Worm (Caenorhabditis elegans) whole organism, L4 larva: Measurements from ENCODE around the gene B0495.5.

ENCODE experiments used
- F10B5.3 ChIP-seq: sonication (generic microtip); optimal IDR thresholded peaks from 2 replicates; lab custom pipeline; 2016; ENCODE audit warnings: mild to moderate bottlenecking, missing genetic modification characterization, missing compliant biosample characterization
- F37D6.2 ChIP-seq: sonication (generic microtip); optimal IDR thresholded peaks from 2 replicates; lab custom pipeline; 2016; ENCODE audit warnings: mild to moderate bottlenecking, missing genetic modification characterization, missing compliant biosample characterization
- F44E2.7 ChIP-seq: fragments of 200-800 bp; sonication (Bioruptor generic); IDR thresholded peaks from 2 replicates; pipeline ENCODE4 v2.1.2; 2022; ENCODE audit warnings: missing genetic modification characterization, missing compliant biosample characterization
- T20F7.1 ChIP-seq: fragments of 200-800 bp; sonication (Bioruptor generic); optimal IDR thresholded peaks from 2 replicates; lab custom pipeline; 2018; ENCODE audit warnings: mild to moderate bottlenecking, missing genetic modification characterization, missing compliant biosample characterization
- ZK546.5 ChIP-seq, 2 experiments: sonication (generic microtip); optimal IDR thresholded peaks; 2 replicates each; lab custom pipeline; 2017; ENCODE audit warnings: missing biosample characterization in 2 of 2, missing genetic modification characterization in 2 of 2
- aha-1 ChIP-seq: fragments of 150-350 bp; peaks from one replicate; lab custom pipeline; 2014; ENCODE audit warnings: missing biosample characterization, missing genetic modification characterization
- aly-2 ChIP-seq: sonication (generic microtip); optimal IDR thresholded peaks from 2 replicates; lab custom pipeline; 2018; ENCODE audit warnings: missing biosample characterization, missing genetic modification characterization
- ama-1 ChIP-seq: fragments of 150-350 bp; optimal IDR thresholded peaks from 2 replicates; lab custom pipeline; 2014; ENCODE audit warnings: inconsistent platforms, mixed read lengths
- ceh-44 ChIP-seq: fragments of 200-800 bp; sonication (Bioruptor generic); IDR thresholded peaks from 2 replicates; pipeline ENCODE4 v1.3.6; 2022; ENCODE audit warnings: missing genetic modification reagents, missing genetic modification characterization, missing compliant biosample characterization
- ceh-82 ChIP-seq: sonication (generic microtip); optimal IDR thresholded peaks from 2 replicates; lab custom pipeline; 2017; ENCODE audit warnings: missing biosample characterization, missing genetic modification characterization
- cey-2 ChIP-seq: sonication (generic microtip); optimal IDR thresholded peaks from 3 replicates; lab custom pipeline; 2017; ENCODE audit warnings: missing genetic modification characterization, mild to moderate bottlenecking, missing compliant biosample characterization, antibody characterized with exemption, borderline replicate concordance; ENCODE audit not compliant: insufficient read depth
- ctbp-1 ChIP-seq: fragments of 200-800 bp; sonication (Bioruptor generic); IDR thresholded peaks from 2 replicates; pipeline ENCODE4 v1.3.6; 2022; ENCODE audit warnings: missing genetic modification reagents, missing genetic modification characterization, missing compliant biosample characterization
- daf-12 ChIP-seq: fragments of 150-350 bp; optimal IDR thresholded peaks from 2 replicates; lab custom pipeline; 2014; ENCODE audit warnings: missing biosample characterization, missing genetic modification reagents, missing genetic modification characterization
- duxl-1 ChIP-seq: sonication (generic microtip); optimal IDR thresholded peaks from 2 replicates; lab custom pipeline; 2016; ENCODE audit warnings: mild to moderate bottlenecking, missing genetic modification characterization, moderate library complexity, missing compliant biosample characterization; ENCODE audit not compliant: poor library complexity
- egl-43 ChIP-seq: fragments of 200-800 bp; sonication (Bioruptor generic); IDR thresholded peaks from 2 replicates; pipeline ENCODE4 v1.3.6; 2022; ENCODE audit warnings: missing genetic modification reagents, missing genetic modification characterization, missing compliant biosample characterization
- fkh-10 ChIP-seq: fragments of 150-350 bp; optimal IDR thresholded peaks from 2 replicates; lab custom pipeline; 2014; ENCODE audit warnings: missing biosample characterization, missing genetic modification reagents, missing genetic modification characterization
- fos-1 ChIP-seq: fragments of 150-350 bp; optimal IDR thresholded peaks from 2 replicates; lab custom pipeline; 2014; ENCODE audit warnings: missing biosample characterization, missing genetic modification characterization
- gei-8 ChIP-seq: fragments of 200-800 bp; sonication (Bioruptor generic); optimal IDR thresholded peaks from 2 replicates; lab custom pipeline; 2018; ENCODE audit warnings: mild to moderate bottlenecking, missing genetic modification characterization, missing compliant biosample characterization
- hlh-11 ChIP-seq: fragments of 200-800 bp; sonication (Bioruptor generic); optimal IDR thresholded peaks from 2 replicates; lab custom pipeline; 2018; ENCODE audit warnings: mild to moderate bottlenecking, missing genetic modification characterization, missing compliant biosample characterization
- lin-1 ChIP-seq: fragments of 200-800 bp; sonication (Bioruptor generic); IDR thresholded peaks from 2 replicates; pipeline ENCODE4 v1.3.6; 2022; ENCODE audit warnings: missing genetic modification reagents, missing genetic modification characterization, missing compliant biosample characterization
- lin-13 ChIP-seq: fragments of 150-350 bp; optimal IDR thresholded peaks from 2 replicates; lab custom pipeline; 2014; ENCODE audit warnings: missing biosample characterization, missing genetic modification reagents, missing genetic modification characterization
- madf-5 ChIP-seq, 2 experiments: fragments of 200-800 bp; sonication (Bioruptor generic); IDR thresholded peaks; 2 replicates each; pipeline ENCODE4 v1.3.6; 2022; ENCODE audit warnings: missing compliant biosample characterization in 2 of 2, missing genetic modification characterization in 2 of 2
- mdl-1 ChIP-seq, 2 experiments: fragments of 150-350 bp in 1 of 2; sonication (generic microtip) in 1 of 2; optimal IDR thresholded peaks; 2 replicates each; lab custom pipeline; 2014 to 2017; ENCODE audit warnings: missing biosample characterization in 2 of 2, missing genetic modification characterization in 2 of 2
- mdt-29 ChIP-seq: fragments of 200-800 bp; sonication (Bioruptor generic); IDR thresholded peaks from 2 replicates; pipeline ENCODE4 v1.3.6; 2022; ENCODE audit warnings: missing genetic modification reagents, missing genetic modification characterization, missing compliant biosample characterization
- mxl-2 ChIP-seq: fragments of 200-800 bp; sonication (Bioruptor generic); conservative IDR thresholded peaks from 2 replicates; pipeline ENCODE4 v1.3.6; 2022; ENCODE audit warnings: missing genetic modification reagents, missing genetic modification characterization, missing compliant biosample characterization
- mxl-3 ChIP-seq: fragments of 200-800 bp; sonication (Bioruptor generic); optimal IDR thresholded peaks from 2 replicates; lab custom pipeline; 2018; ENCODE audit warnings: mild to moderate bottlenecking, missing genetic modification characterization, missing compliant biosample characterization
- nhr-11 ChIP-seq: fragments of 150-350 bp; optimal IDR thresholded peaks from 2 replicates; lab custom pipeline; 2014; ENCODE audit warnings: missing biosample characterization, missing genetic modification characterization
- nhr-111 ChIP-seq: fragments of 200-800 bp; sonication (Bioruptor generic); optimal IDR thresholded peaks from 2 replicates; lab custom pipeline; 2018; ENCODE audit warnings: mild to moderate bottlenecking, missing genetic modification characterization, missing compliant biosample characterization
- nhr-237 ChIP-seq: sonication (generic microtip); optimal IDR thresholded peaks from 2 replicates; lab custom pipeline; 2017; ENCODE audit warnings: missing biosample characterization, missing genetic modification characterization
- nhr-25 ChIP-seq: sonication (generic microtip); optimal IDR thresholded peaks from 2 replicates; lab custom pipeline; 2017; ENCODE audit warnings: missing genetic modification characterization, mild to moderate bottlenecking, missing compliant biosample characterization, antibody characterized with exemption, moderate library complexity, borderline replicate concordance; ENCODE audit not compliant: insufficient read depth
- nhr-41 ChIP-seq: fragments of 200-800 bp; sonication (Bioruptor generic); IDR thresholded peaks from 2 replicates; pipeline ENCODE4 v1.3.6; 2022; ENCODE audit warnings: missing genetic modification reagents, missing genetic modification characterization, missing compliant biosample characterization
- nhr-48 ChIP-seq: sonication (generic microtip); optimal IDR thresholded peaks from 2 replicates; lab custom pipeline; 2016; ENCODE audit warnings: mild to moderate bottlenecking, missing genetic modification characterization, missing compliant biosample characterization
- nhr-77 ChIP-seq: fragments of 150-350 bp; optimal IDR thresholded peaks from 2 replicates; lab custom pipeline; 2014; ENCODE audit warnings: missing biosample characterization, missing genetic modification characterization
- pha-4 ChIP-seq, 2 experiments: fragments of 150-350 bp in 1 of 2; fragments of 200-800 bp in 1 of 2; sonication (Bioruptor generic) in 1 of 2; IDR thresholded peaks in 1 of 2; optimal IDR thresholded peaks in 1 of 2; 2 replicates each; pipeline versions ENCODE4 v1.3.6 to Lab custom; 2014 to 2022; ENCODE audit warnings: missing genetic modification characterization in 2 of 2, missing genetic modification reagents in 2 of 2, missing biosample characterization in 1 of 2, missing compliant biosample characterization in 1 of 2
- php-3 ChIP-seq: fragments of 200-800 bp; sonication (Bioruptor generic); IDR thresholded peaks from 2 replicates; pipeline ENCODE4 v1.3.6; 2022; ENCODE audit warnings: missing genetic modification reagents, missing genetic modification characterization, missing compliant biosample characterization
- rbr-2 ChIP-seq: sonication (generic microtip); optimal IDR thresholded peaks from 2 replicates; lab custom pipeline; 2016; ENCODE audit warnings: missing genotype, missing genetic modification characterization, missing compliant biosample characterization
- spr-1 ChIP-seq: sonication (generic microtip); optimal IDR thresholded peaks from 2 replicates; lab custom pipeline; 2016; ENCODE audit warnings: mild to moderate bottlenecking, missing genetic modification characterization, missing compliant biosample characterization
- tra-1 ChIP-seq: fragments of 200-800 bp; sonication (Bioruptor generic); IDR thresholded peaks from 2 replicates; pipeline ENCODE4 v1.3.6; 2022; ENCODE audit warnings: missing genetic modification reagents, missing genetic modification characterization, missing compliant biosample characterization
- unc-130 ChIP-seq: sonication (generic microtip); optimal IDR thresholded peaks from 2 replicates; lab custom pipeline; 2016; ENCODE audit warnings: missing genetic modification reagents, missing genetic modification characterization, missing compliant biosample characterization
- unc-62 ChIP-seq, 3 experiments: fragments of 150-350 bp in 1 of 3; sonication (generic microtip); optimal IDR thresholded peaks in 2 of 3; peaks in 1 of 3; 1 replicate in 1 of 3; 2 replicates in 2 of 3; lab custom pipeline; 2014 to 2017; ENCODE audit warnings: missing biosample characterization in 3 of 3, missing genetic modification characterization in 3 of 3, missing genetic modification reagents in 3 of 3, missing genotype in 1 of 3
- zfp-3 ChIP-seq: fragments of 200-800 bp; sonication (Bioruptor generic); conservative IDR thresholded peaks from 2 replicates; pipeline ENCODE4 v1.3.6; 2022; ENCODE audit warnings: missing genetic modification reagents, missing genetic modification characterization, missing compliant biosample characterization
- ztf-11 ChIP-seq: fragments of 150-350 bp; optimal IDR thresholded peaks from 2 replicates; lab custom pipeline; 2014; ENCODE audit warnings: missing biosample characterization, missing genetic modification characterization

B0495.5 gene

ce11 chrII:7720479-7720878 lies 22.2 kb upstream of the B0495.5 start:
- TF ChIP-seq unc-62 (GFP tag; optimal IDR thresholded peaks at IDR 0.05 in 1 of 2; lab: Kevin White, UChicago) (peak in 1 of 2 experiments; percentile 70), unc-62 (tag; optimal IDR thresholded peaks at IDR 0.05; lab: Kevin White, UChicago) (no peak), aha-1 (peak; percentile 84), nhr-111 (GFP tag; lab: Kevin White, UChicago) (no peak), ceh-82 (tag; lab: Kevin White, UChicago) (no peak)

DNA sequence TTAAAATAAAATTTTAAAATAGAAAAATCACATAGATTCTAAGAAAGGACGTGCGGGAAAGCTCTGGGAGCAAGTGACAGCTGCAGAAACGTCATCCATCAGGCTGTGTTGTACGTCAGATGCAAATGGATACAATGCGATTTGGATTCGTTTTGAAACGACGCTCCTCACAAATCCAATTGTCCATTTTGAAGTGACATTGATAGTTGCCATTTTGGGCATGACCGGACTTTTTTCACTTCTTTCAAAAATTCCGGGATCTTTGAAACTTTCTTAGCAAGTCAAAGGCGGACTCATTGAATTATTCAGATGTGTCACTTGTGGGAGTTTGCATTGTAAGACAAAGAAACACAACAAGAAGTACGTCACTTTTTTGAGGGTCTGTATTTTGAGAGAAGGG lies 20.7 kb upstream of the B0495.5 start:
- no peak for TF ChIP-seq mdl-1 (tag; optimal IDR thresholded peaks at IDR 0.05; lab: Kevin White, UChicago)
- no peak for TF ChIP-seq ceh-44
- peak in 1 of 2 experiments; percentile 96 for TF ChIP-seq unc-62 (GFP tag; optimal IDR thresholded peaks at IDR 0.05 in 1 of 2; lab: Kevin White, UChicago)
- TF ChIP-seq unc-62 (tag; optimal IDR thresholded peaks at IDR 0.05; lab: Kevin White, UChicago): no peak
- peak; percentile 62 for TF ChIP-seq fkh-10 (GFP tag; lab: Kevin White, UChicago)

- TF ChIP-seq nhr-25 (tag; lab: Kevin White, UChicago): no peak
- no peak for TF ChIP-seq mxl-3 (GFP tag; lab: Kevin White, UChicago)
- no peak for TF ChIP-seq lin-1 (GFP tag; lab: Robert Waterston, UW)
- no peak for TF ChIP-seq ceh-82 (tag; lab: Kevin White, UChicago)
- TF ChIP-seq nhr-11 (tag; lab: Kevin White, UChicago): no peak
- TF ChIP-seq tra-1 (GFP tag; lab: Robert Waterston, UW): no peak
- TF ChIP-seq zfp-3 (GFP tag; lab: Robert Waterston, UW): no peak
Observed at ce11 chrII:7718491-7718890, 20.2 kb upstream of the B0495.5 start, which contains the start of gene cpna-5. Gene cpna-5 (minus strand): TSS chrII:7718591.

ce11 chrII:7716112-7716511 lies 17.8 kb upstream of the B0495.5 start:
- TF ChIP-seq nhr-25 (tag; lab: Kevin White, UChicago) (no peak), nhr-237 (no peak), ZK546.5 (tag; optimal IDR thresholded peaks at IDR 0.05; lab: Kevin White, UChicago) (no peak), ctbp-1 (GFP tag; lab: Robert Waterston, UW) (0 out of 2 replicates have a peak, but pooled peaks have one; percentile 48), F44E2.7 (GFP tag; lab: Robert Waterston, UW) (no peak), madf-5 (GFP tag; IDR thresholded peaks at IDR 0.05; lab: Robert Waterston, UW) (no peak), php-3 (GFP tag; lab: Robert Waterston, UW) (no peak), mdl-1 (tag; optimal IDR thresholded peaks at IDR 0.05; lab: Kevin White, UChicago) (no peak), nhr-77 (no peak), unc-62 (GFP tag; optimal IDR thresholded peaks at IDR 0.05 in 1 of 2; lab: Kevin White, UChicago) (peak in 1 of 2 experiments; percentile 87), unc-62 (tag; optimal IDR thresholded peaks at IDR 0.05; lab: Kevin White, UChicago) (no peak), mdt-29 (no peak), cey-2 (tag; lab: Kevin White, UChicago) (no peak), nhr-41 (no peak), fos-1 (tag; lab: Kevin White, UChicago) (no peak), mxl-2 (no peak), aha-1 (peak; percentile 86), F10B5.3 (tag; lab: Kevin White, UChicago) (no peak), nhr-11 (tag; lab: Kevin White, UChicago) (no peak), unc-130 (no peak), ztf-11 (tag; lab: Kevin White, UChicago) (no peak), rbr-2 (tag; lab: Kevin White, UChicago) (no peak), lin-13 (GFP tag; lab: Kevin White, UChicago) (no peak), duxl-1 (tag; lab: Kevin White, UChicago) (no peak), ceh-82 (tag; lab: Kevin White, UChicago) (no peak), ama-1 (lab: Kevin White, UChicago) (no peak), aly-2 (tag; lab: Kevin White, UChicago) (no peak), nhr-48 (tag; lab: Kevin White, UChicago) (no peak), pha-4 (GFP tag; IDR thresholded peaks at IDR 0.05; lab: Robert Waterston, UW) (no peak), pha-4 (tag; optimal IDR thresholded peaks at IDR 0.05; lab: Kevin White, UChicago) (no peak), gei-8 (GFP tag; lab: Kevin White, UChicago) (no peak), spr-1 (no peak), F37D6.2 (tag; lab: Kevin White, UChicago) (peak; percentile 5), T20F7.1 (GFP tag; lab: Kevin White, UChicago) (no peak), egl-43 (no peak), ceh-44 (no peak), fkh-10 (GFP tag; lab: Kevin White, UChicago) (peak; percentile 82), hlh-11 (no peak), daf-12 (tag; lab: Kevin White, UChicago) (no peak)
